Worm (Caenorhabditis elegans) whole organism, L2 larva: ENCODE results near the gene rft-1.
"Not testable (repeated sequence)": the region's sequence is repeated elsewhere in the genome, so short reads cannot be mapped to it uniquely, and the experiment has no call there.

Source experiments
- C34F6.9 ChIP-seq: fragments of 150-350 bp; optimal IDR thresholded peaks from 2 replicates; lab custom pipeline; 2014; ENCODE audit warnings: missing biosample characterization, missing genetic modification characterization
- F13H6.1 ChIP-seq: sonication (generic microtip); optimal IDR thresholded peaks from 2 replicates; lab custom pipeline; 2016; ENCODE audit warnings: missing genetic modification characterization, missing compliant biosample characterization
- R02D3.7 ChIP-seq: fragments of 150-350 bp; optimal IDR thresholded peaks from 2 replicates; lab custom pipeline; 2014; ENCODE audit warnings: missing biosample characterization, missing genetic modification characterization
- Y55F3AM.14 ChIP-seq: fragments of 200-800 bp; sonication (Bioruptor generic); optimal IDR thresholded peaks from 2 replicates; lab custom pipeline; 2018; ENCODE audit warnings: mild to moderate bottlenecking, missing genetic modification characterization, missing compliant biosample characterization
- ZK546.5 ChIP-seq: sonication (generic microtip); optimal IDR thresholded peaks from 2 replicates; lab custom pipeline; 2017; ENCODE audit warnings: missing biosample characterization, missing genetic modification characterization
- alr-1 ChIP-seq: fragments of 150-350 bp; optimal IDR thresholded peaks from 2 replicates; lab custom pipeline; 2014; ENCODE audit warnings: missing biosample characterization, missing genetic modification characterization
- aly-2 ChIP-seq: fragments of 150-350 bp; optimal IDR thresholded peaks from 2 replicates; lab custom pipeline; 2014; ENCODE audit warnings: missing biosample characterization, missing genetic modification characterization
- ama-1 ChIP-seq: fragments of 150-350 bp; optimal IDR thresholded peaks from 2 replicates; lab custom pipeline; 2018; ENCODE audit warnings: inconsistent platforms
- blmp-1 ChIP-seq: sonication (generic microtip); optimal IDR thresholded peaks from 2 replicates; lab custom pipeline; 2017; ENCODE audit warnings: missing genetic modification characterization, mild to moderate bottlenecking, missing compliant biosample characterization, antibody characterized with exemption, moderate library complexity; ENCODE audit not compliant: insufficient read depth
- ceh-16 ChIP-seq: fragments of 150-350 bp; optimal IDR thresholded peaks from 2 replicates; lab custom pipeline; 2014; ENCODE audit warnings: missing biosample characterization, missing genetic modification characterization
- ceh-82 ChIP-seq: fragments of 150-350 bp; optimal IDR thresholded peaks from 2 replicates; lab custom pipeline; 2014; ENCODE audit warnings: missing biosample characterization, missing genetic modification characterization
- crh-2 ChIP-seq: sonication (generic microtip); optimal IDR thresholded peaks from 2 replicates; lab custom pipeline; 2017; ENCODE audit warnings: missing biosample characterization, missing genetic modification characterization
- dmd-4 ChIP-seq: sonication (generic microtip); optimal IDR thresholded peaks from 2 replicates; lab custom pipeline; 2017; ENCODE audit warnings: missing biosample characterization, missing genetic modification characterization
- egl-27 ChIP-seq: sonication (generic microtip); optimal IDR thresholded peaks from 3 replicates; lab custom pipeline; 2017; ENCODE audit warnings: missing biosample characterization, missing genetic modification reagents, missing genetic modification characterization
- elt-1 ChIP-seq: fragments of 150-350 bp; optimal IDR thresholded peaks from 2 replicates; lab custom pipeline; 2014; ENCODE audit warnings: missing biosample characterization, missing genetic modification characterization
- elt-3 ChIP-seq: sonication (generic microtip); optimal IDR thresholded peaks from 2 replicates; lab custom pipeline; 2017; ENCODE audit warnings: missing biosample characterization, missing genetic modification characterization
- fos-1 ChIP-seq: fragments of 150-350 bp; optimal IDR thresholded peaks from 2 replicates; lab custom pipeline; 2014; ENCODE audit warnings: missing biosample characterization, missing genetic modification characterization
- gmeb-1 ChIP-seq: fragments of 150-350 bp; optimal IDR thresholded peaks from 2 replicates; lab custom pipeline; 2014; ENCODE audit warnings: missing biosample characterization, missing genetic modification characterization
- lin-13 ChIP-seq: fragments of 150-350 bp; optimal IDR thresholded peaks from 2 replicates; lab custom pipeline; 2014; ENCODE audit warnings: missing biosample characterization, missing genetic modification reagents, missing genetic modification characterization
- lin-39 ChIP-seq: fragments of 150-350 bp; optimal IDR thresholded peaks from 2 replicates; lab custom pipeline; 2014; ENCODE audit warnings: missing biosample characterization, missing genetic modification reagents, missing genetic modification characterization
- lsy-2 ChIP-seq, 2 experiments: fragments of 150-350 bp in 1 of 2; sonication (generic microtip) in 1 of 2; optimal IDR thresholded peaks; 2 replicates each; lab custom pipeline; 2014 to 2017; ENCODE audit warnings: missing biosample characterization in 2 of 2, missing genetic modification characterization in 2 of 2
- mab-5 ChIP-seq: fragments of 150-350 bp; optimal IDR thresholded peaks from 2 replicates; lab custom pipeline; 2014; ENCODE audit warnings: missing biosample characterization, missing genetic modification characterization
- mbf-1 ChIP-seq: sonication (generic microtip); optimal IDR thresholded peaks from 2 replicates; lab custom pipeline; 2017; ENCODE audit warnings: missing biosample characterization, missing genetic modification characterization
- mdl-1 ChIP-seq, 2 experiments: fragments of 150-350 bp in 1 of 2; sonication (generic microtip) in 1 of 2; optimal IDR thresholded peaks; 2 replicates each; lab custom pipeline; 2017; ENCODE audit warnings: missing biosample characterization in 2 of 2, missing genetic modification characterization in 2 of 2
- nhr-129 ChIP-seq: fragments of 150-350 bp; optimal IDR thresholded peaks from 2 replicates; lab custom pipeline; 2014; ENCODE audit warnings: missing biosample characterization, missing genetic modification characterization
- nhr-21 ChIP-seq: fragments of 150-350 bp; optimal IDR thresholded peaks from 2 replicates; lab custom pipeline; 2014; ENCODE audit warnings: missing biosample characterization, missing genetic modification characterization
- nhr-23 ChIP-seq: fragments of 150-350 bp; optimal IDR thresholded peaks from 2 replicates; lab custom pipeline; 2014; ENCODE audit warnings: missing biosample characterization, missing genetic modification reagents, missing genetic modification characterization
- nhr-237 ChIP-seq: fragments of 150-350 bp; optimal IDR thresholded peaks from 2 replicates; lab custom pipeline; 2014; ENCODE audit warnings: missing biosample characterization, missing genetic modification characterization
- nhr-25 ChIP-seq: fragments of 150-350 bp; sonication (generic microtip); optimal IDR thresholded peaks from 3 replicates; lab custom pipeline; 2014; ENCODE audit warnings: missing biosample characterization, missing genetic modification characterization
- peb-1 ChIP-seq: fragments of 150-350 bp; optimal IDR thresholded peaks from 2 replicates; lab custom pipeline; 2014; ENCODE audit warnings: missing biosample characterization, missing genetic modification characterization
- sem-4 ChIP-seq: fragments of 150-350 bp; optimal IDR thresholded peaks from 2 replicates; lab custom pipeline; 2014; ENCODE audit warnings: missing biosample characterization, missing genetic modification reagents, missing genetic modification characterization
- skn-1 ChIP-seq: sonication (generic microtip); optimal IDR thresholded peaks from 2 replicates; lab custom pipeline; 2017; ENCODE audit warnings: missing biosample characterization, missing genetic modification characterization
- sma-3 ChIP-seq: sonication (generic microtip); optimal IDR thresholded peaks from 2 replicates; lab custom pipeline; 2016; ENCODE audit warnings: missing genetic modification reagents, missing genetic modification characterization, missing compliant biosample characterization
- sma-9 ChIP-seq, 2 experiments: fragments of 150-350 bp in 1 of 2; sonication (generic microtip) in 1 of 2; optimal IDR thresholded peaks; 2 replicates each; lab custom pipeline; 2014 to 2016; ENCODE audit warnings: missing genetic modification characterization in 2 of 2, mild to moderate bottlenecking in 1 of 2, missing biosample characterization in 1 of 2, missing compliant biosample characterization in 1 of 2, missing genetic modification reagents in 1 of 2, moderate library complexity in 1 of 2
- unc-39 ChIP-seq: fragments of 150-350 bp; optimal IDR thresholded peaks from 2 replicates; lab custom pipeline; 2014; ENCODE audit warnings: missing biosample characterization, missing genetic modification characterization
- unc-62 ChIP-seq: fragments of 150-350 bp; optimal IDR thresholded peaks from 2 replicates; lab custom pipeline; 2014; ENCODE audit warnings: missing biosample characterization, missing genetic modification reagents, missing genetic modification characterization
- zag-1 ChIP-seq: fragments of 150-350 bp; optimal IDR thresholded peaks from 2 replicates; lab custom pipeline; 2014; ENCODE audit warnings: missing biosample characterization, missing genetic modification characterization
- ztf-1 ChIP-seq: fragments of 200-800 bp; sonication (Bioruptor generic); conservative IDR thresholded peaks from 2 replicates; pipeline ENCODE4 v1.3.6; 2022; ENCODE audit warnings: missing genetic modification characterization, missing compliant biosample characterization
- ztf-11 ChIP-seq: sonication (generic microtip); optimal IDR thresholded peaks from 2 replicates; lab custom pipeline; 2017; ENCODE audit warnings: missing biosample characterization, missing genetic modification characterization
- ztf-4 ChIP-seq: fragments of 150-350 bp; optimal IDR thresholded peaks from 2 replicates; lab custom pipeline; 2014; ENCODE audit warnings: missing biosample characterization, missing genetic modification characterization

rft-1 gene

DNA sequence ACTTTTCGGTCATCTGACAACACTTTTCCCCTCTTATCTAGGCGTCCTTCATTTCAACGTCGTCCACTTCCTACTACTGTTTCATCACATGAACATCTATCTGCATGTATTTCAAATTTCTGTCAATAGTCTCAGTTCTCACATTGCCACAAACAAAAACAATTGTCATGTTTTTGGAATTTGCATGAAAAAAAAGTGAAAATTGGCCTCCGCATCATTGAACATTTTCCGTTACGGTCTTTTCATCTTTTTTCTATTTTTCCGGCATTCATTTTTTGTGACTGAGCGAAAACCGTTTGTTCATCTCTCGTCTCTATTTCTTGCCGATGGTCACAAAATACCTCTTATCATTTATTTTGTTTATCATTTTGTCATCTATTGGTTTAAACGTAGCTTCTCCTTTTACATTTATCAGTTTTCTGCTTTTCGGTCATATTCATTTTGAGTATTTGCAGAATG is 40.1 kb upstream of the rft-1 start, which contains the start of gene exc-15:
Gene exc-15 (plus strand): TSS at position 411 of the 459 bp plus-strand sequence.
- no peak for TF ChIP-seq zag-1
- no peak for TF ChIP-seq ztf-1 (GFP tag; lab: Robert Waterston, UW)
- TF ChIP-seq lin-13 (GFP tag; lab: Kevin White, UChicago): no peak
- TF ChIP-seq nhr-237 (tag; lab: Kevin White, UChicago): no peak
- no peak for TF ChIP-seq ceh-16 (tag; lab: Kevin White, UChicago)
- TF ChIP-seq ceh-82 (tag; lab: Kevin White, UChicago): no peak
- TF ChIP-seq F13H6.1 (tag; lab: Kevin White, UChicago): peak; percentile 4
- peak; percentile 66 for TF ChIP-seq nhr-25 (tag; lab: Kevin White, UChicago)
- no peak for TF ChIP-seq egl-27
- TF ChIP-seq lsy-2 (tag; optimal IDR thresholded peaks at IDR 0.05; lab: Kevin White, UChicago): peak in 1 of 2 experiments; percentile 39
- TF ChIP-seq mbf-1 (tag; lab: Kevin White, UChicago): no peak
- no peak for TF ChIP-seq unc-62 (GFP tag; lab: Kevin White, UChicago)
- no peak for TF ChIP-seq ztf-11 (tag; lab: Kevin White, UChicago)
- no peak for TF ChIP-seq sem-4 (tag; lab: Kevin White, UChicago)
- TF ChIP-seq R02D3.7: no peak
- peak; percentile 56 for TF ChIP-seq blmp-1 (tag; lab: Kevin White, UChicago)
- no peak for TF ChIP-seq ZK546.5
- no peak for TF ChIP-seq ztf-4
- TF ChIP-seq peb-1: no peak
- TF ChIP-seq ama-1: no peak
- no peak for TF ChIP-seq elt-3 (tag; lab: Kevin White, UChicago)
- TF ChIP-seq nhr-21 (tag; lab: Kevin White, UChicago): peak; percentile 49
- TF ChIP-seq unc-39 (tag; lab: Kevin White, UChicago): no peak
- TF ChIP-seq mab-5 (tag; lab: Kevin White, UChicago): no peak
- TF ChIP-seq fos-1 (tag; lab: Kevin White, UChicago): peak; percentile 77
- TF ChIP-seq elt-1 (tag; lab: Kevin White, UChicago): no peak
- TF ChIP-seq nhr-23 (tag; lab: Kevin White, UChicago): no peak
- TF ChIP-seq skn-1 (tag; lab: Kevin White, UChicago): peak; percentile 60
- TF ChIP-seq sma-3: peak; percentile 19
- peak; percentile 35 for TF ChIP-seq sma-9 (GFP tag; optimal IDR thresholded peaks at IDR 0.05; lab: Kevin White, UChicago)
- no peak for TF ChIP-seq sma-9 (tag; optimal IDR thresholded peaks at IDR 0.05; lab: Kevin White, UChicago)
- no peak for TF ChIP-seq dmd-4 (tag; lab: Kevin White, UChicago)
- TF ChIP-seq crh-2: peak; percentile 29
- TF ChIP-seq gmeb-1 (tag; lab: Kevin White, UChicago): peak; percentile 15
- no peak for TF ChIP-seq lin-39 (tag; lab: Kevin White, UChicago)
- TF ChIP-seq C34F6.9 (tag; lab: Kevin White, UChicago): no peak
- TF ChIP-seq mdl-1 (tag; optimal IDR thresholded peaks at IDR 0.05; lab: Kevin White, UChicago): no peak
- no peak for TF ChIP-seq alr-1
- peak; percentile 85 for TF ChIP-seq nhr-129
- peak; percentile 29 for TF ChIP-seq Y55F3AM.14 (GFP tag; lab: Kevin White, UChicago)

DNA sequence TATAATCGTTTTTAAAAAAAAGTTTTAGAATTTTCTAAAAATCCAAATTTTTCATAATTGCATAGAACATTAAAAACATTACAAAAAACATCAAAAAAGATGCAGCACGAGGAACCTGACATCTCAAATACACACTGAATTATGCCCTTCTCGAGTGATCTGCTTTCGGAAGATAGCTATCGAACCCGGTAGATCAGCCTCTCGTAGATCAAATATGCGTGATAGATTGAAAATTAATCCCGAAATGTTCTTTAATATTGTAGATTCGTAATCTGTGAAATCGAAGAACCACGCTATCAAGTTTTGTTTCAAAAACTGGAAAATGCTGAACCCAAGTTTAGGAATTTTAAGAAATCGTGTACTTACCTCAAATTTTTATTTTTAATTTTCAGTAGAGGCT is 38.8 kb upstream of the rft-1 start:
- TF ChIP-seq crh-2 (no peak), aly-2 (tag; lab: Kevin White, UChicago) (no peak), nhr-237 (tag; lab: Kevin White, UChicago) (no peak), unc-39 (tag; lab: Kevin White, UChicago) (no peak), ztf-1 (GFP tag; lab: Robert Waterston, UW) (no peak), egl-27 (no peak), ama-1 (no peak)

DNA sequence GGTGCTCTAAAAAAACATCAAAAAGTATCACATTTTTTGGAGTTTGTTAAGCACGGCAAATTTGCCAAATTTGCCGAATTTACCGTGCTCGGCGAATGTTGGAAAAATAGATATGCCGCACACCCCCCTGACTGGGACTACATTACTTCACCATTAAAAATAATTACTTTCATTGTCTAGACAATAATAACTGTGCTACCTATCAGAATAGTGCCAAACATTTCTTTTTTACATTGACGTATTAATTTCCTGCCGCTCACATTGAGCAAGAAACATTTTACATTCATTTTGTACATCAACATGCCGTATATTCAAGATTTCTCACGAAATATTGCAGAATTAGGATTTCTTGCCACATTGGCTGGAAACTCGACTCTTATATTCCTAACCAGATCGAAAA is 31.5 kb upstream of the rft-1 start, which contains the start of gene str-35:
Gene str-35 (plus strand): TSS at position 301 of the 400 bp plus-strand sequence.
- TF ChIP-seq peb-1; mab-5 (tag; lab: Kevin White, UChicago); nhr-23 (tag; lab: Kevin White, UChicago): not testable (repeated sequence)
